Worm (Caenorhabditis elegans): ENCODE measurements around the gene F31F7.1.

F31F7.1 gene

ce11 chrV:6250959-6251598 lies 25.2 kb upstream of the F31F7.1 start:
- TF ChIP-seq Y67H2A.10 (GFP tag; conservative IDR thresholded peaks at IDR 0.05) (no peak), nhr-80 (tag; optimal IDR thresholded peaks at IDR 0.05) (peak; percentile 88), madf-10 (tag; optimal IDR thresholded peaks at IDR 0.05) (peak; percentile 24), let-607 (tag; optimal IDR thresholded peaks at IDR 0.05) (peak in 1 of 2 experiments; percentile 54)

ce11 chrV:6253936-6254335 lies 22.3 kb upstream of the F31F7.1 start:
- TF ChIP-seq attf-3 (GFP tag; conservative IDR thresholded peaks at IDR 0.05) (no peak), ztf-26 (tag; optimal IDR thresholded peaks at IDR 0.05) (no peak), ekl-4 (GFP tag; IDR thresholded peaks at IDR 0.05) (no peak), T07F8.4 (tag; optimal IDR thresholded peaks at IDR 0.05) (no peak), hmg-20 (GFP tag; IDR thresholded peaks at IDR 0.05) (no peak), mel-28 (tag; optimal IDR thresholded peaks at IDR 0.05; ENCODE audit: borderline replicate concordance) (no peak), ztf-22 (GFP tag; optimal IDR thresholded peaks at IDR 0.05) (no peak), dpff-1 (tag; optimal IDR thresholded peaks at IDR 0.05) (no peak), let-607 (tag; optimal IDR thresholded peaks at IDR 0.05) (no peak), pha-4 (tag; optimal IDR thresholded peaks at IDR 0.05) (no peak), lsy-27 (tag; optimal IDR thresholded peaks at IDR 0.05; ENCODE audit: borderline replicate concordance, insufficient read depth) (no peak), rec-8 (tag; optimal IDR thresholded peaks at IDR 0.05) (no peak), nfya-1 (tag; optimal IDR thresholded peaks at IDR 0.05; ENCODE audit: borderline replicate concordance, insufficient read depth) (no peak), hsf-1 (GFP tag; IDR thresholded peaks at IDR 0.05) (no peak), C06A6.2 (GFP tag; conservative IDR thresholded peaks at IDR 0.05) (no peak), let-526 (GFP tag; IDR thresholded peaks at IDR 0.05) (no peak), B0261.1 (tag; optimal IDR thresholded peaks at IDR 0.05) (no peak), lsl-1 (GFP tag; optimal IDR thresholded peaks at IDR 0.05) (no peak), madf-10 (tag; optimal IDR thresholded peaks at IDR 0.05) (no peak)

ce11 chrV:6259139-6259538 lies 17.1 kb upstream of the F31F7.1 start, which contains the start of gene K08B12.1:
K08B12.1 (plus strand) TSS chrV:6259367.
- TF ChIP-seq cebp-2 (GFP tag; IDR thresholded peaks at IDR 0.05) (0 out of 2 replicates have a peak, but pooled peaks have one; percentile 49), athp-1 (tag; optimal IDR thresholded peaks at IDR 0.05) (no peak), hmg-20 (GFP tag; IDR thresholded peaks at IDR 0.05) (no peak)

- no peak for TF ChIP-seq hsf-1 (GFP tag; IDR thresholded peaks at IDR 0.05)
- TF ChIP-seq ZK185.1 (tag; optimal IDR thresholded peaks at IDR 0.05; ENCODE audit: poor library complexity, severe bottlenecking) = peak; percentile 81
- no peak for TF ChIP-seq snpc-1.3 (tag; optimal IDR thresholded peaks at IDR 0.05; ENCODE audit: insufficient read depth)
- no peak for TF ChIP-seq Y79H2A.3 (GFP tag; conservative IDR thresholded peaks at IDR 0.05)
- TF ChIP-seq ccch-3 (GFP tag; optimal IDR thresholded peaks at IDR 0.05) = no peak
- TF ChIP-seq madf-8 (GFP tag; conservative IDR thresholded peaks at IDR 0.05) = peak; percentile 24; the same call in 1 of the 2 replicates
- no peak for TF ChIP-seq rpc-1 (optimal IDR thresholded peaks at IDR 0.05)
- no peak for TF ChIP-seq rpc-1 (tag; optimal IDR thresholded peaks at IDR 0.05)
- peak; percentile 68; the same call in 1 of the 2 replicates for TF ChIP-seq hmg-20 (GFP tag; IDR thresholded peaks at IDR 0.05)
- TF ChIP-seq nfya-2 (GFP tag; IDR thresholded peaks at IDR 0.05) = no peak
- no peak for TF ChIP-seq cebp-2 (GFP tag; IDR thresholded peaks at IDR 0.05)
- TF ChIP-seq C06A6.2 (GFP tag; conservative IDR thresholded peaks at IDR 0.05) = peak; percentile 85
- peak; percentile 52 for TF ChIP-seq lir-1 (GFP tag; conservative IDR thresholded peaks at IDR 0.05)
- peak; percentile 37; the same call in 1 of the 2 replicates for TF ChIP-seq Y56A3A.18 (GFP tag; IDR thresholded peaks at IDR 0.05)
- TF ChIP-seq egrh-3 (GFP tag; IDR thresholded peaks at IDR 0.05) = no peak
- TF ChIP-seq T26A5.8 (tag; optimal IDR thresholded peaks at IDR 0.05) = no peak
- peak; percentile 82; the same call in 1 of the 2 replicates for TF ChIP-seq madf-3 (GFP tag; IDR thresholded peaks at IDR 0.05)
- no peak for TF ChIP-seq B0035.1 (tag; optimal IDR thresholded peaks at IDR 0.05)
- TF ChIP-seq unc-62 (GFP tag; optimal IDR thresholded peaks at IDR 0.05) = no peak
- TF ChIP-seq lsl-1 (GFP tag; optimal IDR thresholded peaks at IDR 0.05) = peak; percentile 22
- no peak for TF ChIP-seq rec-8 (tag; optimal IDR thresholded peaks at IDR 0.05)
- no peak for TF ChIP-seq F57A8.1 (GFP tag; optimal IDR thresholded peaks at IDR 0.05)
- no peak for TF ChIP-seq hlh-12 (tag; optimal IDR thresholded peaks at IDR 0.05)
- TF ChIP-seq tlf-1 (GFP tag; optimal IDR thresholded peaks at IDR 0.05) = peak; percentile 72
Observed at ce11 chrV:6267237-6267812, 8.9 kb upstream of the F31F7.1 start, which contains the start of gene mrck-1. mrck-1 (minus strand) TSS chrV:6267287.

Data from whole organism, young adult.